Worm (Caenorhabditis elegans): ENCODE results near the gene grl-1.

- no peak for TF ChIP-seq skn-1 (tag; optimal IDR thresholded peaks at IDR 0.05)
- no peak for TF ChIP-seq daf-16 (GFP tag; optimal IDR thresholded peaks at IDR 0.05)
- TF ChIP-seq daf-16 (tag; optimal IDR thresholded peaks at IDR 0.05), result no peak
- TF ChIP-seq egl-27 (tag; optimal IDR thresholded peaks at IDR 0.05), result no peak
- no peak for TF ChIP-seq ama-1 (optimal IDR thresholded peaks at IDR 0.05)
- no peak for TF ChIP-seq fos-1 (tag; optimal IDR thresholded peaks at IDR 0.05)
- no peak for TF ChIP-seq nhr-25 (tag; optimal IDR thresholded peaks at IDR 0.05; ENCODE audit: borderline replicate concordance, insufficient read depth)
- TF ChIP-seq zag-1 (tag; optimal IDR thresholded peaks at IDR 0.05), result no peak
- no peak for TF ChIP-seq madf-5 (GFP tag; IDR thresholded peaks at IDR 0.05)
- no peak for TF ChIP-seq snpc-1.2 (GFP tag; IDR thresholded peaks at IDR 0.05)
- TF ChIP-seq lin-13 (GFP tag; optimal IDR thresholded peaks at IDR 0.05), result no peak
- TF ChIP-seq lin-39 (tag; optimal IDR thresholded peaks at IDR 0.05), result no peak
- no peak for TF ChIP-seq lir-3 (tag; optimal IDR thresholded peaks at IDR 0.05)
Observed at ce11 chrV:5548051-5548450, 14.4 kb upstream of the grl-1 start, which contains the start of gene ugt-48.

All from whole organism, L4 larva.